Fruit fly (Drosophila melanogaster) whole organism: Measurements from ENCODE around the gene CG14086.

Experiments
- CG8478 ChIP-seq: fragments of >200 bp; optimal IDR thresholded peaks from 2 replicates; lab custom pipeline; 2018; ENCODE audit warnings: inconsistent platforms
- pan ChIP-seq: fragments of >200 bp; optimal IDR thresholded peaks from 2 replicates; lab custom pipeline; 2017
- psq ChIP-seq: fragments of >200 bp; optimal IDR thresholded peaks from 2 replicates; lab custom pipeline; 2017

dm6 chr3L:19294235-19294612 lies 18.6 kb downstream of the CG14086 start, which contains the start of gene fal:
- TF ChIP-seq CG8478 (lab: Kevin White, UChicago) (no peak), psq (lab: Kevin White, UChicago) (no peak), pan (lab: Kevin White, UChicago) (no peak)
